Fruit fly (Drosophila melanogaster) whole organism, prepupa: ENCODE results near the gene CG1136.
A peak's percentile ranks its signal among the peaks of the same experiment; 100 is the strongest.

Experiments used
- CG10669 ChIP-seq: fragments of 200-800 bp; sonication (Bioruptor generic); optimal IDR thresholded peaks from 3 replicates; lab custom pipeline; 2018; ENCODE audit warnings: missing biosample characterization, mild to moderate bottlenecking, missing genetic modification characterization, moderate library complexity
- CG11902 ChIP-seq: fragments of 200-800 bp; sonication (Bioruptor generic); optimal IDR thresholded peaks from 3 replicates; lab custom pipeline; 2016; ENCODE audit warnings: missing biosample characterization, missing genetic modification characterization
- CG15336 ChIP-seq: fragments of 200-800 bp; sonication (Bioruptor generic); IDR thresholded peaks from 2 replicates; pipeline ENCODE4 v1.3.6; 2022; ENCODE audit warnings: missing biosample characterization, missing genetic modification characterization
- CG1621 ChIP-seq: fragments of 200-800 bp; sonication (Bioruptor generic); optimal IDR thresholded peaks from 3 replicates; lab custom pipeline; 2018; ENCODE audit warnings: missing biosample characterization, mild to moderate bottlenecking, missing genetic modification characterization
- CG16779 ChIP-seq: fragments of 200-800 bp; sonication (Bioruptor generic); optimal IDR thresholded peaks from 3 replicates; lab custom pipeline; 2017; ENCODE audit warnings: missing biosample characterization, mild to moderate bottlenecking, missing genetic modification characterization
- Hr39 ChIP-seq: fragments of 200-800 bp; sonication (Bioruptor generic); optimal IDR thresholded peaks from 2 replicates; lab custom pipeline; 2016; ENCODE audit warnings: missing biosample characterization, missing genetic modification characterization
- Lpt ChIP-seq: fragments of 200-800 bp; sonication (Bioruptor generic); optimal IDR thresholded peaks from 3 replicates; lab custom pipeline; 2016; ENCODE audit warnings: missing biosample characterization, missing genetic modification characterization
- Met ChIP-seq: fragments of 200-800 bp; sonication (Bioruptor generic); optimal IDR thresholded peaks from 3 replicates; lab custom pipeline; 2016; ENCODE audit warnings: missing biosample characterization, missing genetic modification characterization
- OdsH ChIP-seq: fragments of 200-800 bp; sonication (Bioruptor generic); optimal IDR thresholded peaks from 3 replicates; lab custom pipeline; 2016; ENCODE audit warnings: missing biosample characterization, missing genetic modification characterization
- Sox102F ChIP-seq: fragments of 200-800 bp; sonication (Bioruptor generic); optimal IDR thresholded peaks from 2 replicates; lab custom pipeline; 2016; ENCODE audit warnings: missing biosample characterization, mild to moderate bottlenecking, missing genetic modification characterization
- eg ChIP-seq: fragments of 200-800 bp; sonication (Bioruptor generic); IDR thresholded peaks from 3 replicates; pipeline ENCODE4 v1.3.6; 2022; ENCODE audit warnings: missing biosample characterization, missing genetic modification characterization
- fkh ChIP-seq: fragments of 200-800 bp; sonication (Bioruptor generic); optimal IDR thresholded peaks from 3 replicates; lab custom pipeline; 2017; ENCODE audit warnings: missing biosample characterization, mild to moderate bottlenecking, missing genetic modification characterization, moderate library complexity
- ss ChIP-seq, 2 experiments: fragments of 200-800 bp; sonication (Bioruptor generic); optimal IDR thresholded peaks; 2 replicates in 1 of 2; 3 replicates in 1 of 2; lab custom pipeline; 2017 to 2018; ENCODE audit warnings: mild to moderate bottlenecking in 2 of 2, missing biosample characterization in 2 of 2, missing genetic modification characterization in 2 of 2, moderate library complexity in 1 of 2

DNA sequence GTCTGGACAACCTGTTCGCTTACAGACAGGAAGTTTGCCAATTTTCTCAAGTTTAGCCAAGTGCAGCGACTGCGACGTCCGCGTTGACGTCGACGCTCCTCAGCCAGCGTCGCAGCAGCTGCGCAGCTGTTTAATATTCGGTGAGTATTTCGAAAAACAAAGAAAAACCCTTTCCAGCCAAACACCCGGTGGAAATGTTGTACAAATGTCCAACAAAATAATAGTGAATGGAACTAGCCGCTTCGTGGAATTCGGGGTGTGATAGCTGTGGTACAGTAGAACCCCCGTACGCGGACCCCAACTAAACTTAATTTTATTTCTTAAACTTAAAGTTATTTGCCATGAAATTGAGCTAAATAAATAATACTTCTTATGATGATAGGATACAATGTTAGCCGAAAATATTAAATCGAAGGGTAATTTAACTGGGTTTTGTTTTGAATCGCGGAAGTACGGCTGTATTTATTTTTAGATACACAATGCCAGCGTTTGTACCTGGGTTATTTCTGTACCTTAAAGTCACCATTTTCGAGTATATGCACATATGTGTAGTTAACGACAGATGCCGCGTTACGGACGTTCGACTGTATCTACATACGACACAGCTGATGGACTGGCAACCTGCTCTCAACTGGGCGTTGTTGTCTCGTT lies 62.6 kb downstream of the CG1136 start:
- TF ChIP-seq eg (GFP tag; lab: Robert Waterston, UW) (peak; percentile 71; the same call in 2 of the 3 replicates), OdsH (GFP tag; lab: Kevin White, UChicago) (peak; percentile 69), Lpt (peak; percentile 44), Sox102F (peak; percentile 61), CG15336 (GFP tag; lab: Robert Waterston, UW) (peak; percentile 71), CG10669 (GFP tag; lab: Kevin White, UChicago) (peak; percentile 59), CG11902 (GFP tag; lab: Kevin White, UChicago) (peak; percentile 46), CG1621 (tag; lab: Kevin White, UChicago) (peak; percentile 0), Hr39 (GFP tag; lab: Kevin White, UChicago) (peak; percentile 60), Met (GFP tag; lab: Kevin White, UChicago) (peak; percentile 67), CG16779 (tag; lab: Kevin White, UChicago) (peak; percentile 16), ss (GFP tag; optimal IDR thresholded peaks at IDR 0.05; lab: Kevin White, UChicago) (peak; percentile 51 to 77), fkh (peak; percentile 6)
